Fruit fly (Drosophila melanogaster): ENCODE results near the gene Caf1-180.

Caf1-180 gene

dm6 chrX:8616787-8617432 is 10.8 kb upstream of the Caf1-180 start:
- no peak for TF ChIP-seq EcR (GFP tag; optimal IDR thresholded peaks at IDR 0.05)
- TF ChIP-seq pan (optimal IDR thresholded peaks at IDR 0.05): no peak
- TF ChIP-seq usp (GFP tag; optimal IDR thresholded peaks at IDR 0.05): no peak
- TF ChIP-seq CG8478 (optimal IDR thresholded peaks at IDR 0.05): no peak
- no peak for TF ChIP-seq Dll (optimal IDR thresholded peaks at IDR 0.05)
- TF ChIP-seq psq (optimal IDR thresholded peaks at IDR 0.05): no peak

- no peak for TF ChIP-seq EcR (GFP tag; optimal IDR thresholded peaks at IDR 0.05)
- TF ChIP-seq pan (optimal IDR thresholded peaks at IDR 0.05): no peak
- TF ChIP-seq psq (optimal IDR thresholded peaks at IDR 0.05): no peak
- no peak for TF ChIP-seq CG8478 (optimal IDR thresholded peaks at IDR 0.05)
- no peak for TF ChIP-seq usp (GFP tag; optimal IDR thresholded peaks at IDR 0.05)
- TF ChIP-seq Dll (optimal IDR thresholded peaks at IDR 0.05): no peak
Observed at dm6 chrX:8616280-8616679, 10.2 kb upstream of the Caf1-180 start.

- TF ChIP-seq CG8478 (optimal IDR thresholded peaks at IDR 0.05) (no peak), usp (GFP tag; optimal IDR thresholded peaks at IDR 0.05) (no peak), Dll (optimal IDR thresholded peaks at IDR 0.05) (no peak), EcR (GFP tag; optimal IDR thresholded peaks at IDR 0.05) (no peak), psq (optimal IDR thresholded peaks at IDR 0.05) (no peak), pan (optimal IDR thresholded peaks at IDR 0.05) (no peak)
Observed at dm6 chrX:8607902-8608301, 1.8 kb upstream of the Caf1-180 start.

dm6 chrX:8601165-8601564 is 4.9 kb downstream of the Caf1-180 start:
- TF ChIP-seq EcR (GFP tag; optimal IDR thresholded peaks at IDR 0.05) (no peak), CG8478 (optimal IDR thresholded peaks at IDR 0.05) (no peak), psq (optimal IDR thresholded peaks at IDR 0.05) (no peak), usp (GFP tag; optimal IDR thresholded peaks at IDR 0.05) (no peak), pan (optimal IDR thresholded peaks at IDR 0.05) (no peak), Dll (optimal IDR thresholded peaks at IDR 0.05) (no peak)

- TF ChIP-seq usp (GFP tag; optimal IDR thresholded peaks at IDR 0.05) (no peak), psq (optimal IDR thresholded peaks at IDR 0.05) (no peak), Dll (optimal IDR thresholded peaks at IDR 0.05) (no peak), EcR (GFP tag; optimal IDR thresholded peaks at IDR 0.05) (no peak), CG8478 (optimal IDR thresholded peaks at IDR 0.05) (no peak), pan (optimal IDR thresholded peaks at IDR 0.05) (no peak)
Observed at dm6 chrX:8593159-8593476, 13.0 kb downstream of the Caf1-180 start.

dm6 chrX:8592437-8593158 is 13.5 kb downstream of the Caf1-180 start:
- TF ChIP-seq usp (GFP tag; optimal IDR thresholded peaks at IDR 0.05): no peak
- TF ChIP-seq CG8478 (optimal IDR thresholded peaks at IDR 0.05): no peak

- no peak for TF ChIP-seq pan (optimal IDR thresholded peaks at IDR 0.05)
- no peak for TF ChIP-seq usp (GFP tag; optimal IDR thresholded peaks at IDR 0.05)
- no peak for TF ChIP-seq psq (optimal IDR thresholded peaks at IDR 0.05)
- no peak for TF ChIP-seq EcR (GFP tag; optimal IDR thresholded peaks at IDR 0.05)
- TF ChIP-seq CG8478 (optimal IDR thresholded peaks at IDR 0.05): no peak
- TF ChIP-seq Dll (optimal IDR thresholded peaks at IDR 0.05): no peak
Observed at dm6 chrX:8591685-8592127, 14.4 kb downstream of the Caf1-180 start, which contains the start of the genes CG12659 and Crag. TSS of gene CG12659 (minus strand) at chrX:8591729. TSS of gene Crag (plus strand) at chrX:8592031.

- no peak for TF ChIP-seq usp (GFP tag; optimal IDR thresholded peaks at IDR 0.05)
- TF ChIP-seq CG8478 (optimal IDR thresholded peaks at IDR 0.05): no peak
- TF ChIP-seq psq (optimal IDR thresholded peaks at IDR 0.05): no peak
- TF ChIP-seq Dll (optimal IDR thresholded peaks at IDR 0.05): no peak
- TF ChIP-seq pan (optimal IDR thresholded peaks at IDR 0.05): no peak
Observed at dm6 chrX:8588607-8589171, 17.4 kb downstream of the Caf1-180 start, which contains the start of gene CG12081. TSS of gene CG12081 (plus strand) at chrX:8588811.

- TF ChIP-seq pan (optimal IDR thresholded peaks at IDR 0.05): no peak
- no peak for TF ChIP-seq usp (GFP tag; optimal IDR thresholded peaks at IDR 0.05)
- TF ChIP-seq EcR (GFP tag; optimal IDR thresholded peaks at IDR 0.05): no peak
- TF ChIP-seq Dll (optimal IDR thresholded peaks at IDR 0.05): no peak
- no peak for TF ChIP-seq CG8478 (optimal IDR thresholded peaks at IDR 0.05)
- TF ChIP-seq psq (optimal IDR thresholded peaks at IDR 0.05): no peak
Observed at dm6 chrX:8583159-8583558, 22.9 kb downstream of the Caf1-180 start.

- no peak for TF ChIP-seq pan (optimal IDR thresholded peaks at IDR 0.05)
- TF ChIP-seq Dll (optimal IDR thresholded peaks at IDR 0.05): no peak
- no peak for TF ChIP-seq EcR (GFP tag; optimal IDR thresholded peaks at IDR 0.05)
- TF ChIP-seq psq (optimal IDR thresholded peaks at IDR 0.05): no peak
- TF ChIP-seq CG8478 (optimal IDR thresholded peaks at IDR 0.05): no peak
- TF ChIP-seq usp (GFP tag; optimal IDR thresholded peaks at IDR 0.05): no peak
Observed at dm6 chrX:8580794-8581193, 25.3 kb downstream of the Caf1-180 start.

dm6 chrX:8579875-8580274 is 26.2 kb downstream of the Caf1-180 start:
- TF ChIP-seq EcR (GFP tag; optimal IDR thresholded peaks at IDR 0.05) (no peak), usp (GFP tag; optimal IDR thresholded peaks at IDR 0.05) (no peak), pan (optimal IDR thresholded peaks at IDR 0.05) (no peak), psq (optimal IDR thresholded peaks at IDR 0.05) (no peak), CG8478 (optimal IDR thresholded peaks at IDR 0.05) (no peak), Dll (optimal IDR thresholded peaks at IDR 0.05) (no peak)

dm6 chrX:8579097-8579496 is 27.0 kb downstream of the Caf1-180 start:
- no peak for TF ChIP-seq usp (GFP tag; optimal IDR thresholded peaks at IDR 0.05)
- no peak for TF ChIP-seq EcR (GFP tag; optimal IDR thresholded peaks at IDR 0.05)
- TF ChIP-seq CG8478 (optimal IDR thresholded peaks at IDR 0.05): no peak
- TF ChIP-seq pan (optimal IDR thresholded peaks at IDR 0.05): no peak
- no peak for TF ChIP-seq psq (optimal IDR thresholded peaks at IDR 0.05)
- TF ChIP-seq Dll (optimal IDR thresholded peaks at IDR 0.05): no peak

All from whole organism.